Worm (Caenorhabditis elegans) whole organism, L4/young adult: Measurements from ENCODE around the gene F13B12.4.

Experiments
- W03F9.2 ChIP-seq: fragments of 150-350 bp; optimal IDR thresholded peaks from 2 replicates; lab custom pipeline; 2014; ENCODE audit warnings: missing biosample characterization, missing genetic modification characterization
- him-1 ChIP-seq: sonication (generic microtip); optimal IDR thresholded peaks from 2 replicates; lab custom pipeline; 2016; ENCODE audit warnings: missing genotype, missing genetic modification reagents, missing genetic modification characterization, missing compliant biosample characterization

- no peak for TF ChIP-seq W03F9.2 (tag; lab: Kevin White, UChicago)
- no peak for TF ChIP-seq him-1
These were observed 19.2 kb downstream of the F13B12.4 start for ce11 chrIV:10430507-10430906.
